Fruit fly (Drosophila melanogaster): ENCODE results near the gene Uch.
A peak's percentile ranks its signal among the peaks of the same experiment; 100 is the strongest.

The Uch gene

dm6 chr2L:2220573-2221332 lies 6.7 kb upstream of the Uch start, which contains the start of gene papi (continued):
- TF ChIP-seq emc (GFP tag; optimal IDR thresholded peaks at IDR 0.05) (no peak), CG5245 (GFP tag; optimal IDR thresholded peaks at IDR 0.05) (no peak), B-H1 (GFP tag; IDR thresholded peaks at IDR 0.05) (no peak), YL-1 (GFP tag; optimal IDR thresholded peaks at IDR 0.05) (peak; percentile 71), gce (GFP tag; IDR thresholded peaks at IDR 0.05) (no peak), CG4404 (GFP tag; IDR thresholded peaks at IDR 0.05) (no peak), sisA (GFP tag; IDR thresholded peaks at IDR 0.05) (no peak), Hmx (GFP tag; optimal IDR thresholded peaks at IDR 0.05) (no peak), H15 (GFP tag; IDR thresholded peaks at IDR 0.05) (no peak), Doc2 (GFP tag; IDR thresholded peaks at IDR 0.05) (no peak), salm (tag; optimal IDR thresholded peaks at IDR 0.05) (peak; percentile 6), otp (GFP tag; IDR thresholded peaks at IDR 0.05) (no peak), CG13894 (tag; optimal IDR thresholded peaks at IDR 0.05) (peak; percentile 21), phol (tag; optimal IDR thresholded peaks at IDR 0.05) (peak; percentile 3), CG12236 (GFP tag; optimal IDR thresholded peaks at IDR 0.05) (no peak), CG15514 (GFP tag; optimal IDR thresholded peaks at IDR 0.05) (peak; percentile 5), z (GFP tag; IDR thresholded peaks at IDR 0.05) (no peak), dati (GFP tag; IDR thresholded peaks at IDR 0.05) (no peak), amos (GFP tag; IDR thresholded peaks at IDR 0.05; ENCODE audit: partially characterized antibody) (no peak; the same call in 1 of the 2 replicates), CG12391 (tag; optimal IDR thresholded peaks at IDR 0.05) (no peak), Sry-β (GFP tag; optimal IDR thresholded peaks at IDR 0.05) (no peak), CG7987 (GFP tag; optimal IDR thresholded peaks at IDR 0.05) (peak; percentile 38), CG6813 (GFP tag; optimal IDR thresholded peaks at IDR 0.05) (no peak), CG14965 (GFP tag; optimal IDR thresholded peaks at IDR 0.05; ENCODE audit: borderline replicate concordance) (no peak), CG42726 (GFP tag; IDR thresholded peaks at IDR 0.05; ENCODE audit: partially characterized antibody) (no peak), ATbp (GFP tag; optimal IDR thresholded peaks at IDR 0.05) (no peak), sens (GFP tag) (no peak), mirr (GFP tag; optimal IDR thresholded peaks at IDR 0.05) (no peak), Rfx (GFP tag; IDR thresholded peaks at IDR 0.05) (peak; percentile 8; the same call in 1 of the 2 replicates), Dp (GFP tag; optimal IDR thresholded peaks at IDR 0.05) (peak; percentile 27), pum (GFP tag; optimal IDR thresholded peaks at IDR 0.05) (no peak), CG2129 (GFP tag; IDR thresholded peaks at IDR 0.05; ENCODE audit: partially characterized antibody) (no peak), CG10431 (GFP tag; optimal IDR thresholded peaks at IDR 0.05) (peak; percentile 22), CHES-1-like (GFP tag; optimal IDR thresholded peaks at IDR 0.05) (peak; percentile 27), CG15011 (GFP tag; optimal IDR thresholded peaks at IDR 0.05) (no peak), CG15696 (tag; optimal IDR thresholded peaks at IDR 0.05) (no peak), Gug (GFP tag; IDR thresholded peaks at IDR 0.05) (no peak), CG3281 (GFP tag; optimal IDR thresholded peaks at IDR 0.05) (no peak), lmd (GFP tag; IDR thresholded peaks at IDR 0.05) (no peak), wdn (GFP tag; IDR thresholded peaks at IDR 0.05) (no peak), Camta (GFP tag; optimal IDR thresholded peaks at IDR 0.05) (no peak), stc (GFP tag; IDR thresholded peaks at IDR 0.05) (no peak), Ravus (GFP tag; IDR thresholded peaks at IDR 0.05) (no peak), CG32772 (GFP tag; IDR thresholded peaks at IDR 0.05) (no peak), Nf-YC (tag; optimal IDR thresholded peaks at IDR 0.05) (no peak), CG10543 (GFP tag; optimal IDR thresholded peaks at IDR 0.05) (peak; percentile 38), gro (GFP tag; optimal IDR thresholded peaks at IDR 0.05) (peak; percentile 31), tup (GFP tag; optimal IDR thresholded peaks at IDR 0.05) (no peak), Rx (GFP tag; IDR thresholded peaks at IDR 0.05) (no peak), lbe (GFP tag; optimal IDR thresholded peaks at IDR 0.05) (peak; percentile 31)
